Worm (Caenorhabditis elegans): ENCODE results near the gene npr-4.

ce11 chrX:12595954-12596353 lies 44.5 kb upstream of the npr-4 start:
- TF ChIP-seq W03F9.2 (tag; optimal IDR thresholded peaks at IDR 0.05) (no peak), dao-5 (tag; optimal IDR thresholded peaks at IDR 0.05) (no peak)

Measured in whole organism, L4/young adult.